2 fruit fly cellular contexts compared by ENCODE assay signal in genomic region chrX:3087114-3087513, dm6.
TF ChIP-seq lines count a peak whose summit lies in the region.

No protein-coding gene starts in this region.

- TF ChIP-seq CTCF in whole organism, embryonic (GFP tag; optimal IDR thresholded peaks at IDR 0.05; lab: Kevin White, UChicago), result no peak

TF ChIP-seq in whole organism, embryonic, 481 proteins besides CTCF, POLR2A, EP300 and RAD21 (continues in another document):
- TF ChIP-seq CrebB (tag; optimal IDR thresholded peaks at IDR 0.05; lab: Kevin White, UChicago) (no peak), lab (GFP tag; optimal IDR thresholded peaks at IDR 0.05; lab: Kevin White, UChicago) (peak; percentile 20), Blimp-1 (GFP tag; optimal IDR thresholded peaks at IDR 0.05; lab: Kevin White, UChicago) (peak; percentile 12), az2 (GFP tag; optimal IDR thresholded peaks at IDR 0.05; lab: Kevin White, UChicago) (peak; percentile 12), ci (GFP tag; IDR thresholded peaks at IDR 0.05; lab: Robert Waterston, UW) (0 out of 3 replicates have a peak, but pooled peaks have one; percentile 26), CG17359 (tag; optimal IDR thresholded peaks at IDR 0.05; lab: Kevin White, UChicago) (peak; percentile 10), Side (GFP tag; optimal IDR thresholded peaks at IDR 0.05; lab: Kevin White, UChicago) (no peak), zfh1 (GFP tag; IDR thresholded peaks at IDR 0.05; lab: Robert Waterston, UW) (peak; percentile 41; the same call in 1 of the 3 replicates), Hmx (GFP tag; optimal IDR thresholded peaks at IDR 0.05; lab: Kevin White, UChicago) (no peak), sens (GFP tag; lab: Kevin White, UChicago) (peak; percentile 69), CG9727 (GFP tag; optimal IDR thresholded peaks at IDR 0.05; lab: Kevin White, UChicago) (peak; percentile 17), CG6272 (GFP tag; IDR thresholded peaks at IDR 0.05; lab: Robert Waterston, UW) (no peak), grau (tag; optimal IDR thresholded peaks at IDR 0.05; lab: Kevin White, UChicago) (peak; percentile 0), Xrp1 (GFP tag; IDR thresholded peaks at IDR 0.05; lab: Robert Waterston, UW) (peak; percentile 37; the same call in 1 of the 2 replicates), CG10654 (GFP tag; optimal IDR thresholded peaks at IDR 0.05; lab: Kevin White, UChicago) (no peak), prd (optimal IDR thresholded peaks at IDR 0.05; lab: Kevin White, UChicago) (no peak), prd (GFP tag; IDR thresholded peaks at IDR 0.05; lab: Robert Waterston, UW) (0 out of 3 replicates have a peak, but pooled peaks have one; percentile 14), Scr (GFP tag; IDR thresholded peaks at IDR 0.05; lab: Robert Waterston, UW; ENCODE audit: partially characterized antibody) (no peak), CG18262 (tag; optimal IDR thresholded peaks at IDR 0.05; lab: Kevin White, UChicago) (peak; percentile 3), lmd (GFP tag; IDR thresholded peaks at IDR 0.05; lab: Robert Waterston, UW) (0 out of 2 replicates have a peak, but pooled peaks have one; percentile 24), CG3995 (GFP tag; optimal IDR thresholded peaks at IDR 0.05; lab: Kevin White, UChicago) (no peak), Fer3 (tag; optimal IDR thresholded peaks at IDR 0.05; lab: Kevin White, UChicago) (no peak), seq (GFP tag; IDR thresholded peaks at IDR 0.05; lab: Robert Waterston, UW) (0 out of 2 replicates have a peak, but pooled peaks have one; percentile 15), ttk (GFP tag; IDR thresholded peaks at IDR 0.05; lab: Robert Waterston, UW) (0 out of 2 replicates have a peak, but pooled peaks have one; percentile 16), dmrt99B (tag; optimal IDR thresholded peaks at IDR 0.05; lab: Kevin White, UChicago) (peak; percentile 10), row (GFP tag; IDR thresholded peaks at IDR 0.05; lab: Robert Waterston, UW) (peak; percentile 44; the same call in 1 of the 3 replicates), sisA (GFP tag; IDR thresholded peaks at IDR 0.05; lab: Robert Waterston, UW) (peak; percentile 19; the same call in 1 of the 2 replicates), CG2120 (GFP tag; optimal IDR thresholded peaks at IDR 0.05; lab: Kevin White, UChicago) (peak; percentile 5), CG2678 (tag; optimal IDR thresholded peaks at IDR 0.05; lab: Kevin White, UChicago) (peak; percentile 28), TFAM (GFP tag; optimal IDR thresholded peaks at IDR 0.05; lab: Kevin White, UChicago) (no peak), CG30403 (GFP tag; optimal IDR thresholded peaks at IDR 0.05; lab: Kevin White, UChicago) (no peak), sens-2 (GFP tag; IDR thresholded peaks at IDR 0.05; lab: Robert Waterston, UW) (no peak), CG1647 (GFP tag; optimal IDR thresholded peaks at IDR 0.05; lab: Kevin White, UChicago) (no peak), bbx (GFP tag; IDR thresholded peaks at IDR 0.05; lab: Robert Waterston, UW; ENCODE audit: partially characterized antibody) (no peak), slbo (GFP tag; IDR thresholded peaks at IDR 0.05; lab: Robert Waterston, UW) (peak; percentile 51), CG14014 (GFP tag; IDR thresholded peaks at IDR 0.05; lab: Robert Waterston, UW) (peak; percentile 31; the same call in 1 of the 2 replicates), CG4328 (GFP tag; optimal IDR thresholded peaks at IDR 0.05; lab: Kevin White, UChicago) (no peak), CG4424 (GFP tag; optimal IDR thresholded peaks at IDR 0.05; lab: Kevin White, UChicago) (no peak), otp (GFP tag; IDR thresholded peaks at IDR 0.05; lab: Robert Waterston, UW) (no peak), nmo (GFP tag; optimal IDR thresholded peaks at IDR 0.05; lab: Kevin White, UChicago) (peak; percentile 31), phol (tag; optimal IDR thresholded peaks at IDR 0.05; lab: Kevin White, UChicago) (peak; percentile 30), D19A (tag; optimal IDR thresholded peaks at IDR 0.05; lab: Kevin White, UChicago) (peak; percentile 13), gem (tag; optimal IDR thresholded peaks at IDR 0.05; lab: Kevin White, UChicago) (peak; percentile 33), zf30C (GFP tag; optimal IDR thresholded peaks at IDR 0.05; lab: Kevin White, UChicago) (peak; percentile 20)

TF ChIP-seq in whole organism, prepupa, 60 proteins besides CTCF, POLR2A, EP300 and RAD21:
- TF ChIP-seq CG16779 (tag; optimal IDR thresholded peaks at IDR 0.05; lab: Kevin White, UChicago) (no peak), Sox14 (GFP tag; optimal IDR thresholded peaks at IDR 0.05; lab: Kevin White, UChicago) (no peak), svp (GFP tag; lab: Kevin White, UChicago) (peak; percentile 56), Eip78C (GFP tag; lab: Kevin White, UChicago) (peak; percentile 75), fd85E (GFP tag; optimal IDR thresholded peaks at IDR 0.05; lab: Kevin White, UChicago) (no peak), CG8319 (GFP tag; optimal IDR thresholded peaks at IDR 0.05; lab: Kevin White, UChicago) (no peak), acj6 (GFP tag; optimal IDR thresholded peaks at IDR 0.05; lab: Kevin White, UChicago) (no peak), ss (GFP tag; optimal IDR thresholded peaks at IDR 0.05; lab: Kevin White, UChicago) (peak in 1 of 2 experiments; percentile 8), salr (GFP tag; optimal IDR thresholded peaks at IDR 0.05; lab: Kevin White, UChicago) (no peak), eg (GFP tag; IDR thresholded peaks at IDR 0.05; lab: Robert Waterston, UW) (no peak)

Comparison
In these comparisons a context has a peak if more than half of its experiments do, and no peak if none do; other contexts are left out.
1. Of the 7 proteins assayed by ChIP-seq in both whole organism, embryonic and whole organism, prepupa: peak only in whole organism, embryonic: Blimp-1 and Sox102F; only in whole organism, prepupa: none; in both: none; in neither: 5.